Fruit fly (Drosophila melanogaster) whole organism, wandering third instar larva: ENCODE results near the gene Rab1.

Experiments used
- CG9705 ChIP-seq: fragments of 200-800 bp; sonication (Bioruptor generic); optimal IDR thresholded peaks from 2 replicates; lab custom pipeline; 2018; ENCODE audit warnings: missing biosample characterization, mild to moderate bottlenecking, missing genetic modification characterization
- Mio ChIP-seq: sonication (Bioruptor generic); optimal IDR thresholded peaks from 2 replicates; lab custom pipeline; 2016; ENCODE audit warnings: missing biosample characterization, missing genetic modification characterization
- dmrt93B ChIP-seq: fragments of 200-800 bp; sonication (Bioruptor generic); optimal IDR thresholded peaks from 2 replicates; lab custom pipeline; 2018; ENCODE audit warnings: missing biosample characterization, mild to moderate bottlenecking, missing genetic modification characterization
- pan ChIP-seq: fragments of >200 bp; optimal IDR thresholded peaks from 2 replicates; lab custom pipeline; 2017
- psq ChIP-seq: fragments of 200-800 bp; sonication (Bioruptor generic); optimal IDR thresholded peaks from 3 replicates; lab custom pipeline; 2017; ENCODE audit warnings: missing biosample characterization, mild to moderate bottlenecking, missing genetic modification characterization, moderate library complexity
- usp ChIP-seq: fragments of >200 bp; optimal IDR thresholded peaks from 2 replicates; lab custom pipeline; 2017; ENCODE audit warnings: missing biosample characterization, missing genetic modification characterization

dm6 chr3R:21267972-21268512 lies 818 bp downstream of the Rab1 start:
- TF ChIP-seq Mio (GFP tag; lab: Kevin White, UChicago) (no peak), psq (GFP tag; lab: Kevin White, UChicago) (no peak), CG9705 (GFP tag; lab: Kevin White, UChicago) (no peak), dmrt93B (GFP tag; lab: Kevin White, UChicago) (no peak), pan (lab: Kevin White, UChicago) (no peak), usp (no peak)
